Worm (Caenorhabditis elegans): ENCODE measurements around the gene W02B12.16.
A peak's percentile ranks its signal among the peaks of the same experiment; 100 is the strongest.

Gene W02B12.16

DNA sequence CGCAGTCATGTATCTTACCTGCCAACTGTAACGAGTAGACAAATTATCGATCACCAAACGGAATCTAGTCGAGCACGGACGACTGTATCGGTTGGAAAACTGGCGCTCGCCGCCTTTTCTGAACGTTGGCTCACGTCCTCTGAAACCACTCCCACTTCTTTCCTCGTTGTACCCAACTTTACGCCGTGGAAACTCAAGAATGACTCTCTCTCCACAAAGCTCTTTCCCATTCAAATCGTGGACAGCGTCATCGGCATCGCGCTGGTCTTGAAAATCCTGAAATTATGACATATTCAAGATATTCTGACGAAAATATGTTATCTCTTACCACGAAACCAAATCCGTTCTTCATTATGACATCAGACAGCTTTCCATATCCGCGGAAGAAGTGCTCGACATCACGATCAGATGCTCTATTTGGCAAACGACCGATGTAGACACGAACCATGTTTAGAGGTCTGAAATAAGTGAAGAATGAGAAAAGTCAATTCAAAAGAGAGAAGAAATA is 23.8 kb downstream of the W02B12.16 start, which contains the start of gene rsp-2:
TSS of gene rsp-2 (minus strand) at position 458 of the 508 bp plus-strand sequence.
- TF ChIP-seq aly-2 (tag; optimal IDR thresholded peaks at IDR 0.05) (no peak), irx-1 (tag; optimal IDR thresholded peaks at IDR 0.05) (no peak), dpl-1 (GFP tag; optimal IDR thresholded peaks at IDR 0.05) (no peak), lir-3 (tag; optimal IDR thresholded peaks at IDR 0.05; ENCODE audit: poor library complexity) (no peak), mep-1 (tag; optimal IDR thresholded peaks at IDR 0.05) (no peak), C34B4.2 (tag; optimal IDR thresholded peaks at IDR 0.05) (no peak), egl-27 (tag; optimal IDR thresholded peaks at IDR 0.05) (no peak), nhr-77 (tag; optimal IDR thresholded peaks at IDR 0.05) (no peak), hlh-4 (tag; optimal IDR thresholded peaks at IDR 0.05) (no peak), lin-15B (tag; optimal IDR thresholded peaks at IDR 0.05) (no peak), mab-9 (GFP tag; IDR thresholded peaks at IDR 0.05) (no peak), efl-3 (GFP tag; optimal IDR thresholded peaks at IDR 0.05) (no peak), tlp-1 (tag; optimal IDR thresholded peaks at IDR 0.05) (no peak), nhr-237 (tag; optimal IDR thresholded peaks at IDR 0.05) (no peak), nhr-84 (tag; optimal IDR thresholded peaks at IDR 0.05) (no peak)

DNA sequence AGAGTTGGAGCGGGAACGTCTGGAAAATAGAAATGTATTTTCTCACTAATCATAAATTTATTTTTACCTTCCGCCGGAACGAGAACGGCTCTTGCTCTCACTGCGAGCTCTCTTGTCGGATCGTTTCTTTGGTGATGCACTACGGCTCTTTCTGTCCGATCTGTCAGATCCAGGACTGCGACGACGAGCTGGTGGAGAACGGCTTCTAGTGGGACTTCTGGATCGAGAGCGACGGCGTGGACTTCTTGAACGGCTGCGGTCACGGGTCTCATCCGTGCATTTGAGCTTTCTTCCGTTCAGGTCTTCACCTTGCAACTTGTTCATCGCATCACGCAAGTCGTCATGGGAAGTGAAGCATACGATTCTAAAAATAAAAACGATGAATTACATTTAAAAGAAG is 24.6 kb downstream of the W02B12.16 start:
- TF ChIP-seq mab-9 (GFP tag; IDR thresholded peaks at IDR 0.05) (no peak), ceh-8 (GFP tag; optimal IDR thresholded peaks at IDR 0.05) (no peak), grh-1 (GFP tag; IDR thresholded peaks at IDR 0.05) (no peak), pag-3 (tag; optimal IDR thresholded peaks at IDR 0.05; ENCODE audit: borderline replicate concordance, insufficient read depth) (no peak), C16A3.4 (tag; optimal IDR thresholded peaks at IDR 0.05) (no peak), unc-98 (GFP tag; IDR thresholded peaks at IDR 0.05) (no peak), nhr-237 (tag; optimal IDR thresholded peaks at IDR 0.05) (no peak), nhr-12 (tag; optimal IDR thresholded peaks at IDR 0.05) (no peak)

DNA sequence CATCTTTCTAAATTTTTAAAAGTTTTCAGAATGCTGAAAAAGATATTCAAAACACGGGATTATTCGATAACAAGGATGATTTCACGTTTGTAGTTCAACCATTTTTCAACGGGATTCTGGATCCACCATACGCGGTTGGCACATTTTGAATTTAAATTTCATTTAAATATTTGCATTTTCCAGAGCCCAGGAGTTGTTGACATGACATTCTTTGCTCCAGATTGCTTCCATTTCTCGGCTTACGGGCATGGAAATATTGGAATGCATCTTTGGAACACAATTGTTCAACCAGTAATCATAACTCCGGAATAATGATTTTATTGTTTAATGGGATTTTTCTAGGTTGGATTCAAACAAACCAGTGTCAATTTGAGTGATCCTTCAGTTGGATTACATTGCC is 25.4 kb downstream of the W02B12.16 start:
- no peak for TF ChIP-seq isw-1 (GFP tag; IDR thresholded peaks at IDR 0.05)
- no peak for TF ChIP-seq lir-3 (tag; optimal IDR thresholded peaks at IDR 0.05; ENCODE audit: poor library complexity)
- TF ChIP-seq sup-37 (GFP tag; optimal IDR thresholded peaks at IDR 0.05): no peak
- TF ChIP-seq elt-2 (tag; optimal IDR thresholded peaks at IDR 0.05): no peak
- TF ChIP-seq efl-1 (optimal IDR thresholded peaks at IDR 0.05): no peak
- TF ChIP-seq efl-1 (GFP tag; optimal IDR thresholded peaks at IDR 0.05 in 1 of 2): peak in 1 of 2 experiments; percentile 26
- no peak for TF ChIP-seq lsy-2 (tag; optimal IDR thresholded peaks at IDR 0.05)
- no peak for TF ChIP-seq sox-4 (tag; optimal IDR thresholded peaks at IDR 0.05)

DNA sequence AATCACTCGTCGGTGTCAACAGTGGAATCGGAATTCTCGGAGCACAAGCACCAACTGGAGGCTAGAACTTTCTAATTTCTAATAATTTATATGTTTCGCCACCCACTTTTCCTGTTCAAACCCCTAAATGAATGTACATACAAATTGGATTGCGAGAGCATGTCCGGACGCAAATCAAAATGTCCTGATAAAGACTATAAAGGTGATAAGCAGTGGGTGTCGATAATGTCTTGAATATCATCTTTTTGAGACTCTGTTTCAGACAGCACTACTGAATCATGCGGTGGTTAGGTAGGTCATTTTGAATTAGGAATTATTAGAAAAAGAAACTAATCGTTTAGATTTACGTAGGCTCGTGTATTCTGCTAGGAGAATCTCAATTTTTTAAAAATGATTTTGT is 27.6 kb downstream of the W02B12.16 start, which contains the start of gene W02B12.1:
TSS of gene W02B12.1 (plus strand) at position 269 of the 400 bp plus-strand sequence.
- TF ChIP-seq elt-2 (tag; optimal IDR thresholded peaks at IDR 0.05) (peak; percentile 57), unc-98 (GFP tag; IDR thresholded peaks at IDR 0.05) (no peak), lsy-2 (tag; optimal IDR thresholded peaks at IDR 0.05) (no peak), alr-1 (tag; optimal IDR thresholded peaks at IDR 0.05; ENCODE audit: borderline replicate concordance) (no peak), fkh-8 (tag; optimal IDR thresholded peaks at IDR 0.05) (no peak), nhr-76 (tag; optimal IDR thresholded peaks at IDR 0.05) (no peak), ztf-11 (tag; optimal IDR thresholded peaks at IDR 0.05) (no peak), nhr-47 (tag; optimal IDR thresholded peaks at IDR 0.05) (no peak)

DNA sequence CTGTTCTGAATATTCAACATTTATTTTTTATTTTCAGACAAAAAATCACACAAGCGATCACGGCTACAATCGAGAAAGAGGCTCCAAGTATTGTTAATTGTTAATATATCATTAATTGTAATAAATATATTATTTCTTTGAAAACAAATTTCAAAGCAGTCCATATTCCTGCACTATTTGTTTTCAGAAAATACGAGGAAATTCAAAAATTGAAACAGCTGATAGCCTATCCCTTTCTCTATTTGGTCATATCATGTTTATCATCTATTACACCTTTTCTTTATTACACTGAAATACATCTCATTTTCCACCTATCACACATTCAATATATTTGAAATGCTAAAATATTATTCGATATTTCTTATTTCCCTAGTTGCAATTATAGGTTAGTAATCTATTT is 31.3 kb downstream of the W02B12.16 start, which contains the start of gene W02B12.13:
TSS of gene W02B12.13 (plus strand) at position 301 of the 400 bp plus-strand sequence.
- no peak for TF ChIP-seq sptf-1 (tag; optimal IDR thresholded peaks at IDR 0.05)
- no peak for TF ChIP-seq mef-2 (tag; optimal IDR thresholded peaks at IDR 0.05)
- no peak for TF ChIP-seq ceh-63 (GFP tag; optimal IDR thresholded peaks at IDR 0.05)
